Fruit fly (Drosophila melanogaster): Measurements from ENCODE around the gene CG8460.

Gene CG8460

dm6 chr2L:8204366-8204765 is 7.4 kb downstream of the CG8460 start:
- TF ChIP-seq dmrt93B (GFP tag; optimal IDR thresholded peaks at IDR 0.05) (no peak), h (GFP tag; optimal IDR thresholded peaks at IDR 0.05) (no peak), Hr83 (GFP tag; optimal IDR thresholded peaks at IDR 0.05; ENCODE audit: poor library complexity, severe bottlenecking) (no peak), CG9705 (GFP tag; optimal IDR thresholded peaks at IDR 0.05) (no peak), pan (optimal IDR thresholded peaks at IDR 0.05) (no peak), Abd-B (GFP tag; optimal IDR thresholded peaks at IDR 0.05) (no peak), Hnf4 (GFP tag; optimal IDR thresholded peaks at IDR 0.05) (peak; percentile 60), Sp1 (GFP tag; optimal IDR thresholded peaks at IDR 0.05) (no peak)

DNA sequence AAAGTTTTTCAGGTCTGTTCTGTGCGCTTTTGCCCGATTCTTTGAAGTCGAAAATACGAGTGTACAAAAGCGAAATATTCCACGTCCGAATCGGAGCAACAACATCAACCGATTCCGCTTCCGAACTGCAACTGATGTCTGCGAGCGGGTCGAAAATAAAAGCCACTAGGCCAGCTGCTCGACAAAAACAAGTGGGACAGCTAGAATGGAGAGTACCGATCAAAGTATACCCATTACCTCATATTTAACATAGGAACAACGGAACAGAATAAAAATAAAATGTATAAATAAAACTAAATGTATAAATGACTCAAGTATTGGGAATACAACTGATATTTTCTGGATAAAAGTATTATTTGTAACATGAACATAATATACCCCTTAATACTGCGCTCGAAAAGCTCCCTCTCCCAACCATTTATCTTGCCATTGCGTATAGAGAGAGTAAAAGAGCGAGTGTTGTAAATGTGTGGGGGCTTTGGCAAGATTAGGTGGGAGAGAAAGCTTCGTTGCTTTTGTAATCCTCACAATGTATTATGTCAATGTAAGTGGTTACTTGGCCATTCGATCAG is 8.1 kb downstream of the CG8460 start, which contains the start of gene SLC5A11:
Gene SLC5A11 (minus strand): TSS at position 137 of the 572 bp plus-strand sequence.
- TF ChIP-seq brk (GFP tag; optimal IDR thresholded peaks at IDR 0.05) (peak; percentile 99), Hr83 (GFP tag; optimal IDR thresholded peaks at IDR 0.05; ENCODE audit: poor library complexity, severe bottlenecking) (peak; percentile 57), Hnf4 (GFP tag; optimal IDR thresholded peaks at IDR 0.05) (peak; percentile 91), psq (GFP tag; optimal IDR thresholded peaks at IDR 0.05) (peak; percentile 99), CrebA (GFP tag; optimal IDR thresholded peaks at IDR 0.05; ENCODE audit: borderline replicate concordance) (no peak), CG32264 (GFP tag; optimal IDR thresholded peaks at IDR 0.05) (peak; percentile 98), foxo (GFP tag; optimal IDR thresholded peaks at IDR 0.05) (peak; percentile 97 to 100), h (GFP tag; optimal IDR thresholded peaks at IDR 0.05) (peak; percentile 100), sv (GFP tag; optimal IDR thresholded peaks at IDR 0.05) (peak; percentile 94), tai (GFP tag; optimal IDR thresholded peaks at IDR 0.05) (no peak), fru (GFP tag; optimal IDR thresholded peaks at IDR 0.05) (peak; percentile 98), Dfd (GFP tag; optimal IDR thresholded peaks at IDR 0.05) (no peak), GATAd (GFP tag; optimal IDR thresholded peaks at IDR 0.05) (no peak), Sp1 (GFP tag; optimal IDR thresholded peaks at IDR 0.05) (peak; percentile 97), HLH106 (tag; optimal IDR thresholded peaks at IDR 0.05) (peak; percentile 96), Mio (GFP tag; optimal IDR thresholded peaks at IDR 0.05) (peak; percentile 47), jim (GFP tag; optimal IDR thresholded peaks at IDR 0.05) (no peak), lola (GFP tag; optimal IDR thresholded peaks at IDR 0.05) (no peak), Myc (optimal IDR thresholded peaks at IDR 0.05) (no peak), dsf (GFP tag; optimal IDR thresholded peaks at IDR 0.05; ENCODE audit: borderline replicate concordance) (peak; percentile 63), Dif (GFP tag; optimal IDR thresholded peaks at IDR 0.05; ENCODE audit: partially characterized antibody) (peak; percentile 66), sage (GFP tag; optimal IDR thresholded peaks at IDR 0.05) (peak; percentile 99), Rel (GFP tag; optimal IDR thresholded peaks at IDR 0.05) (peak; percentile 99), Rel (tag; optimal IDR thresholded peaks at IDR 0.05) (peak; percentile 91), dl (GFP tag; optimal IDR thresholded peaks at IDR 0.05; ENCODE audit: insufficient read depth in 1 of 2, partially characterized antibody in 2 of 2) (peak; percentile 8 to 60), rgr (GFP tag; optimal IDR thresholded peaks at IDR 0.05) (peak; percentile 90), N (GFP tag; optimal IDR thresholded peaks at IDR 0.05) (no peak), Abd-B (GFP tag; optimal IDR thresholded peaks at IDR 0.05) (no peak), Jra (GFP tag; optimal IDR thresholded peaks at IDR 0.05) (peak; percentile 74), Hr78 (GFP tag; optimal IDR thresholded peaks at IDR 0.05) (no peak), Vsx2 (GFP tag; optimal IDR thresholded peaks at IDR 0.05; ENCODE audit: partially characterized antibody) (no peak), br (GFP tag; optimal IDR thresholded peaks at IDR 0.05) (peak; percentile 91), woc (GFP tag; optimal IDR thresholded peaks at IDR 0.05) (peak; percentile 99), ey (GFP tag; optimal IDR thresholded peaks at IDR 0.05) (peak; percentile 90), usp (GFP tag; optimal IDR thresholded peaks at IDR 0.05) (no peak), pan (optimal IDR thresholded peaks at IDR 0.05) (peak; percentile 89), CG9705 (GFP tag; optimal IDR thresholded peaks at IDR 0.05) (peak; percentile 80), OdsH (GFP tag; optimal IDR thresholded peaks at IDR 0.05) (peak; percentile 98), dmrt93B (GFP tag; optimal IDR thresholded peaks at IDR 0.05) (peak; percentile 92)
